Worm (Caenorhabditis elegans) whole organism, L4 larva: ENCODE measurements around the gene lron-7.
A peak's percentile ranks its signal among the peaks of the same experiment; 100 is the strongest.

ENCODE experiments used
- D1046.2 ChIP-seq: fragments of 200-800 bp; sonication (Bioruptor generic); IDR thresholded peaks from 2 replicates; pipeline ENCODE4 v1.3.6; 2022; ENCODE audit warnings: missing genetic modification characterization, missing compliant biosample characterization
- F26F4.8 ChIP-seq: fragments of 200-800 bp; sonication (Bioruptor generic); conservative IDR thresholded peaks from 2 replicates; pipeline ENCODE4 v1.3.6; 2022; ENCODE audit warnings: missing genetic modification characterization, missing compliant biosample characterization
- R02D3.7 ChIP-seq: fragments of 150-350 bp; sonication (generic microtip); optimal IDR thresholded peaks from 3 replicates; lab custom pipeline; 2014; ENCODE audit warnings: missing biosample characterization, missing genetic modification characterization
- T26A8.4 ChIP-seq: fragments of 200-800 bp; sonication (Bioruptor generic); IDR thresholded peaks from 2 replicates; pipeline ENCODE4 v1.3.6; 2022; ENCODE audit warnings: missing genetic modification characterization, missing compliant biosample characterization
- Y105C5A.15 ChIP-seq: fragments of 200-800 bp; sonication (Bioruptor generic); IDR thresholded peaks from 2 replicates; pipeline ENCODE4 v1.3.6; 2022; ENCODE audit warnings: missing genetic modification characterization, missing compliant biosample characterization
- Y48G9A.11 ChIP-seq: fragments of 200-800 bp; sonication (Bioruptor generic); IDR thresholded peaks from 2 replicates; pipeline ENCODE4 v1.3.6; 2022; ENCODE audit warnings: missing genetic modification reagents, missing genetic modification characterization, missing compliant biosample characterization
- Y75B8A.6 ChIP-seq: fragments of 200-800 bp; sonication (Bioruptor generic); IDR thresholded peaks from 2 replicates; pipeline ENCODE4 v1.3.6; 2022; ENCODE audit warnings: missing genetic modification reagents, missing genetic modification characterization, missing compliant biosample characterization
- ZK546.5 ChIP-seq, 2 experiments: sonication (generic microtip); optimal IDR thresholded peaks; 2 replicates each; lab custom pipeline; 2017; ENCODE audit warnings: missing biosample characterization in 2 of 2, missing genetic modification characterization in 2 of 2
- ama-1 ChIP-seq: fragments of 150-350 bp; optimal IDR thresholded peaks from 2 replicates; lab custom pipeline; 2014; ENCODE audit warnings: inconsistent platforms, mixed read lengths
- arid-1 ChIP-seq: fragments of 200-800 bp; sonication (Bioruptor generic); conservative IDR thresholded peaks from 2 replicates; pipeline ENCODE4 v1.3.6; 2022; ENCODE audit warnings: missing genetic modification reagents, missing genetic modification characterization, missing compliant biosample characterization
- attf-4 ChIP-seq: sonication (generic microtip); optimal IDR thresholded peaks from 3 replicates; lab custom pipeline; 2017; ENCODE audit warnings: missing biosample characterization, missing genetic modification characterization
- ceh-20 ChIP-seq: fragments of 200-800 bp; sonication (Bioruptor generic); IDR thresholded peaks from 2 replicates; pipeline ENCODE4 v1.3.6; 2022; ENCODE audit warnings: missing genetic modification reagents, missing genetic modification characterization, missing compliant biosample characterization
- ceh-82 ChIP-seq: sonication (generic microtip); optimal IDR thresholded peaks from 2 replicates; lab custom pipeline; 2017; ENCODE audit warnings: missing biosample characterization, missing genetic modification characterization
- daf-12 ChIP-seq: fragments of 150-350 bp; optimal IDR thresholded peaks from 2 replicates; lab custom pipeline; 2014; ENCODE audit warnings: missing biosample characterization, missing genetic modification reagents, missing genetic modification characterization
- daf-16 ChIP-seq, 3 experiments: sonication (generic microtip); optimal IDR thresholded peaks; 2 replicates each; lab custom pipeline; 2016 to 2017; ENCODE audit warnings: missing genetic modification characterization in 3 of 3, missing genetic modification reagents in 3 of 3, mild to moderate bottlenecking in 2 of 3, missing compliant biosample characterization in 2 of 3, missing biosample characterization in 1 of 3, moderate library complexity in 1 of 3
- daf-8 ChIP-seq: fragments of 200-800 bp; sonication (Bioruptor generic); IDR thresholded peaks from 2 replicates; pipeline ENCODE4 v1.3.6; 2022; ENCODE audit warnings: missing genetic modification characterization, missing compliant biosample characterization
- dmd-6 ChIP-seq: fragments of 200-800 bp; sonication (Bioruptor generic); IDR thresholded peaks from 2 replicates; pipeline ENCODE4 v1.3.6; 2022; ENCODE audit warnings: missing genetic modification reagents, missing genetic modification characterization, missing compliant biosample characterization
- dve-1 ChIP-seq: sonication (generic microtip); optimal IDR thresholded peaks from 2 replicates; lab custom pipeline; 2017; ENCODE audit warnings: antibody characterized with exemption, mild to moderate bottlenecking, missing genetic modification characterization, missing compliant biosample characterization; ENCODE audit not compliant: insufficient read depth
- egl-27 ChIP-seq: sonication (generic microtip); optimal IDR thresholded peaks from 3 replicates; lab custom pipeline; 2017; ENCODE audit warnings: missing biosample characterization, missing genetic modification reagents, missing genetic modification characterization
- egl-43 ChIP-seq: fragments of 200-800 bp; sonication (Bioruptor generic); IDR thresholded peaks from 2 replicates; pipeline ENCODE4 v1.3.6; 2022; ENCODE audit warnings: missing genetic modification reagents, missing genetic modification characterization, missing compliant biosample characterization
- fkh-10 ChIP-seq: fragments of 150-350 bp; optimal IDR thresholded peaks from 2 replicates; lab custom pipeline; 2014; ENCODE audit warnings: missing biosample characterization, missing genetic modification reagents, missing genetic modification characterization
- hif-1 ChIP-seq, 2 experiments: sonication (generic microtip); optimal IDR thresholded peaks; 2 replicates each; lab custom pipeline; 2016 to 2017; ENCODE audit warnings: missing compliant biosample characterization in 2 of 2, missing genetic modification characterization in 2 of 2, missing genetic modification reagents in 2 of 2, missing genotype in 2 of 2, mild to moderate bottlenecking in 1 of 2
- hlh-11 ChIP-seq: fragments of 200-800 bp; sonication (Bioruptor generic); optimal IDR thresholded peaks from 2 replicates; lab custom pipeline; 2018; ENCODE audit warnings: mild to moderate bottlenecking, missing genetic modification characterization, missing compliant biosample characterization
- lim-7 ChIP-seq: fragments of 200-800 bp; sonication (Bioruptor generic); IDR thresholded peaks from 2 replicates; pipeline ENCODE4 v1.3.6; 2022; ENCODE audit warnings: missing genetic modification characterization, missing compliant biosample characterization
- lin-1 ChIP-seq: fragments of 200-800 bp; sonication (Bioruptor generic); IDR thresholded peaks from 2 replicates; pipeline ENCODE4 v1.3.6; 2022; ENCODE audit warnings: missing genetic modification reagents, missing genetic modification characterization, missing compliant biosample characterization
- lin-13 ChIP-seq: fragments of 150-350 bp; optimal IDR thresholded peaks from 2 replicates; lab custom pipeline; 2014; ENCODE audit warnings: missing biosample characterization, missing genetic modification reagents, missing genetic modification characterization
- lin-15B ChIP-seq: fragments of 150-350 bp; sonication (generic microtip); optimal IDR thresholded peaks from 3 replicates; lab custom pipeline; 2014; ENCODE audit warnings: missing biosample characterization, missing genetic modification characterization
- lin-39 ChIP-seq: fragments of 150-350 bp; optimal IDR thresholded peaks from 2 replicates; lab custom pipeline; 2014; ENCODE audit warnings: missing biosample characterization, missing genetic modification reagents, missing genetic modification characterization
- madf-9 ChIP-seq: fragments of 200-800 bp; sonication (Bioruptor generic); conservative IDR thresholded peaks from 2 replicates; pipeline ENCODE4 v1.3.6; 2022; ENCODE audit warnings: missing genetic modification reagents, missing genetic modification characterization, missing compliant biosample characterization
- mxl-3 ChIP-seq: fragments of 200-800 bp; sonication (Bioruptor generic); optimal IDR thresholded peaks from 2 replicates; lab custom pipeline; 2018; ENCODE audit warnings: mild to moderate bottlenecking, missing genetic modification characterization, missing compliant biosample characterization
- nhr-111 ChIP-seq: fragments of 200-800 bp; sonication (Bioruptor generic); optimal IDR thresholded peaks from 2 replicates; lab custom pipeline; 2018; ENCODE audit warnings: mild to moderate bottlenecking, missing genetic modification characterization, missing compliant biosample characterization
- nhr-25 ChIP-seq: sonication (generic microtip); optimal IDR thresholded peaks from 2 replicates; lab custom pipeline; 2017; ENCODE audit warnings: missing genetic modification characterization, mild to moderate bottlenecking, missing compliant biosample characterization, antibody characterized with exemption, moderate library complexity, borderline replicate concordance; ENCODE audit not compliant: insufficient read depth
- nhr-42 ChIP-seq: fragments of 200-800 bp; sonication (Bioruptor generic); IDR thresholded peaks from 2 replicates; pipeline ENCODE4 v1.3.6; 2022; ENCODE audit warnings: missing genetic modification characterization, missing compliant biosample characterization
- pha-4 ChIP-seq, 2 experiments: fragments of 150-350 bp in 1 of 2; fragments of 200-800 bp in 1 of 2; sonication (Bioruptor generic) in 1 of 2; IDR thresholded peaks in 1 of 2; optimal IDR thresholded peaks in 1 of 2; 2 replicates each; pipeline versions ENCODE4 v1.3.6 to Lab custom; 2014 to 2022; ENCODE audit warnings: missing genetic modification characterization in 2 of 2, missing genetic modification reagents in 2 of 2, missing biosample characterization in 1 of 2, missing compliant biosample characterization in 1 of 2
- php-3 ChIP-seq: fragments of 200-800 bp; sonication (Bioruptor generic); IDR thresholded peaks from 2 replicates; pipeline ENCODE4 v1.3.6; 2022; ENCODE audit warnings: missing genetic modification reagents, missing genetic modification characterization, missing compliant biosample characterization
- rbr-2 ChIP-seq: sonication (generic microtip); optimal IDR thresholded peaks from 2 replicates; lab custom pipeline; 2016; ENCODE audit warnings: missing genotype, missing genetic modification characterization, missing compliant biosample characterization
- snpc-1.2 ChIP-seq: fragments of 200-800 bp; sonication (Bioruptor generic); IDR thresholded peaks from 2 replicates; pipeline ENCODE4 v1.3.6; 2022; ENCODE audit warnings: missing genetic modification reagents, missing genetic modification characterization, missing compliant biosample characterization
- spr-3 ChIP-seq: fragments of 200-800 bp; sonication (Bioruptor generic); optimal IDR thresholded peaks from 2 replicates; lab custom pipeline; 2018; ENCODE audit warnings: mild to moderate bottlenecking, missing genetic modification characterization, missing compliant biosample characterization
- tag-97 ChIP-seq: fragments of 200-800 bp; sonication (Bioruptor generic); IDR thresholded peaks from 2 replicates; pipeline ENCODE4 v1.3.6; 2022; ENCODE audit warnings: missing genetic modification characterization, missing compliant biosample characterization
- unc-130 ChIP-seq: sonication (generic microtip); optimal IDR thresholded peaks from 2 replicates; lab custom pipeline; 2016; ENCODE audit warnings: missing genetic modification reagents, missing genetic modification characterization, missing compliant biosample characterization
- unc-39 ChIP-seq: sonication (generic microtip); optimal IDR thresholded peaks from 2 replicates; lab custom pipeline; 2017; ENCODE audit warnings: missing biosample characterization, missing genetic modification characterization
- unc-62 ChIP-seq, 3 experiments: fragments of 150-350 bp in 1 of 3; sonication (generic microtip); optimal IDR thresholded peaks in 2 of 3; peaks in 1 of 3; 1 replicate in 1 of 3; 2 replicates in 2 of 3; lab custom pipeline; 2014 to 2017; ENCODE audit warnings: missing biosample characterization in 3 of 3, missing genetic modification characterization in 3 of 3, missing genetic modification reagents in 3 of 3, missing genotype in 1 of 3
- vab-7 ChIP-seq: fragments of 200-800 bp; sonication (Bioruptor generic); IDR thresholded peaks from 2 replicates; pipeline ENCODE4 v1.3.6; 2022; ENCODE audit warnings: missing genetic modification reagents, missing genetic modification characterization, missing compliant biosample characterization
- zag-1 ChIP-seq: fragments of 150-350 bp; optimal IDR thresholded peaks from 2 replicates; lab custom pipeline; 2014; ENCODE audit warnings: missing biosample characterization, missing genetic modification characterization
- zfp-3 ChIP-seq: fragments of 200-800 bp; sonication (Bioruptor generic); conservative IDR thresholded peaks from 2 replicates; pipeline ENCODE4 v1.3.6; 2022; ENCODE audit warnings: missing genetic modification reagents, missing genetic modification characterization, missing compliant biosample characterization
- zip-11 ChIP-seq: fragments of 200-800 bp; sonication (Bioruptor generic); IDR thresholded peaks from 2 replicates; pipeline ENCODE4 v1.3.6; 2022; ENCODE audit warnings: missing genetic modification characterization, missing compliant biosample characterization
- ztf-11 ChIP-seq: fragments of 150-350 bp; optimal IDR thresholded peaks from 2 replicates; lab custom pipeline; 2014; ENCODE audit warnings: missing biosample characterization, missing genetic modification characterization
- ztf-7 ChIP-seq: fragments of 150-350 bp; optimal IDR thresholded peaks from 2 replicates; lab custom pipeline; 2014; ENCODE audit warnings: missing biosample characterization, missing genetic modification characterization

Gene lron-7

ce11 chrX:7316485-7317391 is 24.8 kb downstream of the lron-7 start, which contains the start of the genes spp-2 and spp-6 (continued):
- no peak for TF ChIP-seq hif-1 (tag; optimal IDR thresholded peaks at IDR 0.05; lab: Kevin White, UChicago)
- peak; percentile 76 for TF ChIP-seq dmd-6
- TF ChIP-seq zfp-3 = no peak
- peak in 1 of 2 experiments; percentile 88 for TF ChIP-seq unc-62 (GFP tag; optimal IDR thresholded peaks at IDR 0.05 in 1 of 2; lab: Kevin White, UChicago)
- no peak for TF ChIP-seq unc-62 (tag; optimal IDR thresholded peaks at IDR 0.05; lab: Kevin White, UChicago)
- peak; percentile 63; the same call in 1 of the 2 replicates for TF ChIP-seq T26A8.4 (GFP tag; lab: Robert Waterston, UW)
- peak; percentile 7 for TF ChIP-seq ama-1 (lab: Kevin White, UChicago)
- TF ChIP-seq madf-9 = no peak
- TF ChIP-seq ztf-7 (tag; lab: Kevin White, UChicago) = no peak
- no peak for TF ChIP-seq daf-16 (GFP tag; optimal IDR thresholded peaks at IDR 0.05; lab: Kevin White, UChicago)
- peak; percentile 89 for TF ChIP-seq daf-16 (tag; optimal IDR thresholded peaks at IDR 0.05; lab: Kevin White, UChicago)
- TF ChIP-seq lim-7 (GFP tag; lab: Robert Waterston, UW) = no peak
- TF ChIP-seq Y75B8A.6 (GFP tag; lab: Robert Waterston, UW) = no peak
- no peak for TF ChIP-seq D1046.2 (GFP tag; lab: Robert Waterston, UW)
- TF ChIP-seq unc-39 (tag; lab: Kevin White, UChicago) = no peak
- TF ChIP-seq dve-1 (tag; lab: Kevin White, UChicago) = peak; percentile 86
- peak; percentile 16; the same call in 1 of the 2 replicates for TF ChIP-seq pha-4 (GFP tag; IDR thresholded peaks at IDR 0.05; lab: Robert Waterston, UW)
- no peak for TF ChIP-seq pha-4 (tag; optimal IDR thresholded peaks at IDR 0.05; lab: Kevin White, UChicago)
- TF ChIP-seq nhr-25 (tag; lab: Kevin White, UChicago) = no peak
- TF ChIP-seq Y48G9A.11 (GFP tag; lab: Robert Waterston, UW) = no peak
- no peak for TF ChIP-seq daf-8
- TF ChIP-seq lin-13 = no peak
- no peak for TF ChIP-seq lin-15B (tag; lab: Kevin White, UChicago)
- TF ChIP-seq mxl-3 (GFP tag; lab: Kevin White, UChicago) = no peak
- TF ChIP-seq snpc-1.2 (GFP tag; lab: Robert Waterston, UW) = no peak
- no peak for TF ChIP-seq nhr-42 (GFP tag; lab: Robert Waterston, UW)
- TF ChIP-seq arid-1 (GFP tag; lab: Robert Waterston, UW) = no peak
- no peak for TF ChIP-seq unc-130 (GFP tag; lab: Kevin White, UChicago)
- TF ChIP-seq rbr-2 (tag; lab: Kevin White, UChicago) = no peak
- no peak for TF ChIP-seq nhr-111 (GFP tag; lab: Kevin White, UChicago)
- TF ChIP-seq egl-43 (GFP tag; lab: Robert Waterston, UW) = no peak
- TF ChIP-seq ztf-11 (tag; lab: Kevin White, UChicago) = no peak
- no peak for TF ChIP-seq fkh-10 (GFP tag; lab: Kevin White, UChicago)
- TF ChIP-seq R02D3.7 (tag; lab: Kevin White, UChicago) = no peak
- TF ChIP-seq php-3 (GFP tag; lab: Robert Waterston, UW) = no peak
- no peak for TF ChIP-seq attf-4 (tag; lab: Kevin White, UChicago)
- no peak for TF ChIP-seq lin-1 (GFP tag; lab: Robert Waterston, UW)
- TF ChIP-seq ZK546.5 (tag; optimal IDR thresholded peaks at IDR 0.05; lab: Kevin White, UChicago) = no peak
- TF ChIP-seq lin-39 = no peak
- TF ChIP-seq spr-3 (GFP tag; lab: Kevin White, UChicago) = no peak
- TF ChIP-seq zip-11 (GFP tag; lab: Robert Waterston, UW) = no peak
- no peak for TF ChIP-seq daf-12
- peak; percentile 55; the same call in 1 of the 2 replicates for TF ChIP-seq ceh-20 (GFP tag; lab: Robert Waterston, UW)
- no peak for TF ChIP-seq F26F4.8 (GFP tag; lab: Robert Waterston, UW)
- TF ChIP-seq ceh-82 (tag; lab: Kevin White, UChicago) = no peak
- no peak for TF ChIP-seq egl-27
- no peak for TF ChIP-seq tag-97 (GFP tag; lab: Robert Waterston, UW)
- no peak for TF ChIP-seq vab-7 (GFP tag; lab: Robert Waterston, UW)
- peak; percentile 65 for TF ChIP-seq hlh-11 (tag; lab: Kevin White, UChicago)
- TF ChIP-seq zag-1 (tag; lab: Kevin White, UChicago) = no peak
- no peak for TF ChIP-seq Y105C5A.15 (GFP tag; lab: Robert Waterston, UW)
